Worm (Caenorhabditis elegans): ENCODE results near the gene F57H12.5.

DNA sequence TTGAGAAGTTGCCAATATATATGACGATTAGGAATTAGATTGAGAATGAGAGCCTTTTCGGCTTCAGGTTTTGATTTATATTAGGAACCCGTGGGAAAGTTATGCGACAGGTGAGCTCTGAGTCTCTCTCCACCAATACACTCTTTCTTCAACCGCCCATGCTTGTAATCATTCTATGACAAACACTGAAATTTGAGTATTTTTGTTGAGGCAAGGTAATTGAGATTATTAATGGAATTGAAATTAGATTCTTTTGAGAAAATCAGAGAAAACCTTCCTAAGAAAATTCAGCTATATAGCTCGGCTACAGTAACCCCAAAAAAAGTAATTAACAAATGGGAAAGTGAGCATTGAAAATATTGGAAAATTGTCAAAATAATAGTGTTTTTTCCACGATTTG is 11.3 kb upstream of the F57H12.5 start, which contains the start of gene ceh-19:
- TF ChIP-seq ref-1 (GFP tag; conservative IDR thresholded peaks at IDR 0.05) (no peak), T22C8.4 (GFP tag; IDR thresholded peaks at IDR 0.05) (no peak), med-1 (GFP tag; optimal IDR thresholded peaks at IDR 0.05; ENCODE audit: insufficient read depth) (no peak)

Measured in whole organism, midembryonic.